Fruit fly (Drosophila melanogaster) whole organism, embryonic: ENCODE results near the gene CG2059.
A peak's percentile ranks its signal among the peaks of the same experiment; 100 is the strongest.

Source experiments
- Aef1 ChIP-seq: fragments of 200-800 bp; sonication (Bioruptor generic); IDR thresholded peaks from 3 replicates; pipeline ENCODE4 v1.3.6; 2022; ENCODE audit warnings: missing biosample characterization, missing genetic modification characterization
- CG11696 ChIP-seq: fragments of 200-800 bp; sonication (Bioruptor generic); IDR thresholded peaks from 2 replicates; pipeline ENCODE4 v1.3.6; 2022; ENCODE audit warnings: missing biosample characterization, missing genetic modification characterization
- CG12155 ChIP-seq: fragments of 200-800 bp; sonication (Bioruptor generic); optimal IDR thresholded peaks from 3 replicates; lab custom pipeline; 2016; ENCODE audit warnings: missing biosample characterization, missing genetic modification characterization
- CG12219 ChIP-seq: fragments of 200-800 bp; sonication (Bioruptor generic); optimal IDR thresholded peaks from 3 replicates; lab custom pipeline; 2018; ENCODE audit warnings: missing biosample characterization, mild to moderate bottlenecking, missing genetic modification characterization
- CG14860 ChIP-seq: fragments of 200-800 bp; sonication (Bioruptor generic); IDR thresholded peaks from 3 replicates; pipeline ENCODE4 v1.3.6; 2022; ENCODE audit warnings: missing biosample characterization, missing genetic modification characterization; ENCODE audit not compliant: partially characterized antibody
- CG15514 ChIP-seq: fragments of 200-800 bp; sonication (Bioruptor generic); optimal IDR thresholded peaks from 3 replicates; lab custom pipeline; 2017; ENCODE audit warnings: missing biosample characterization, missing genetic modification characterization, mild to moderate bottlenecking, moderate library complexity, missing genetic modification reagents
- CG15601 ChIP-seq: fragments of 200-800 bp; sonication (Bioruptor generic); optimal IDR thresholded peaks from 3 replicates; lab custom pipeline; 2019; ENCODE audit warnings: missing biosample characterization, mild to moderate bottlenecking, missing genetic modification characterization, moderate library complexity
- CG2712 ChIP-seq: fragments of 200-800 bp; optimal IDR thresholded peaks from 3 replicates; lab custom pipeline; 2019; ENCODE audit warnings: missing biosample characterization, mild to moderate bottlenecking, missing genetic modification characterization, moderate library complexity
- CG30431 ChIP-seq: fragments of 200-800 bp; sonication (Bioruptor generic); optimal IDR thresholded peaks from 2 replicates; lab custom pipeline; 2017; ENCODE audit warnings: missing biosample characterization, missing genetic modification characterization
- CG31365 ChIP-seq: fragments of 200-800 bp; sonication (Bioruptor generic); optimal IDR thresholded peaks from 2 replicates; lab custom pipeline; 2018; ENCODE audit warnings: missing biosample characterization, mild to moderate bottlenecking, missing genetic modification characterization
- CG34376 ChIP-seq: fragments of 200-800 bp; sonication (Bioruptor generic); optimal IDR thresholded peaks from 2 replicates; lab custom pipeline; 2018; ENCODE audit warnings: missing biosample characterization, mild to moderate bottlenecking, missing genetic modification characterization
- CG4730 ChIP-seq: fragments of 200-800 bp; sonication (Bioruptor generic); IDR thresholded peaks from 2 replicates; pipeline ENCODE4 v1.3.6; 2022; ENCODE audit warnings: missing biosample characterization, missing genetic modification characterization
- CG5180 ChIP-seq: fragments of 200-800 bp; sonication (Bioruptor generic); optimal IDR thresholded peaks from 3 replicates; lab custom pipeline; 2017; ENCODE audit warnings: missing biosample characterization, missing genetic modification characterization, mild to moderate bottlenecking, moderate library complexity, missing genetic modification reagents
- CG7271 ChIP-seq: fragments of 200-800 bp; sonication (Bioruptor generic); optimal IDR thresholded peaks from 2 replicates; lab custom pipeline; 2018; ENCODE audit warnings: missing biosample characterization, mild to moderate bottlenecking, missing genetic modification characterization, moderate library complexity
- CG7987 ChIP-seq: fragments of 200-800 bp; sonication (Bioruptor generic); optimal IDR thresholded peaks from 2 replicates; lab custom pipeline; 2018; ENCODE audit warnings: missing biosample characterization, mild to moderate bottlenecking, missing genetic modification characterization, moderate library complexity
- CG9876 ChIP-seq: fragments of 200-800 bp; sonication (Bioruptor generic); optimal IDR thresholded peaks from 2 replicates; lab custom pipeline; 2016; ENCODE audit warnings: missing biosample characterization, missing genetic modification characterization
- Camta ChIP-seq: fragments of 200-800 bp; sonication (Bioruptor generic); optimal IDR thresholded peaks from 2 replicates; lab custom pipeline; 2016; ENCODE audit warnings: missing biosample characterization, missing genetic modification characterization
- CkIIα-i1 ChIP-seq: fragments of 200-800 bp; sonication (Bioruptor generic); IDR thresholded peaks from 2 replicates; pipeline ENCODE4 v1.3.6; 2022; ENCODE audit warnings: missing biosample characterization, missing genetic modification characterization
- Dbx ChIP-seq: fragments of 200-800 bp; sonication (Bioruptor generic); IDR thresholded peaks from 3 replicates; pipeline ENCODE4 v1.3.6; 2022; ENCODE audit warnings: missing biosample characterization, missing genetic modification characterization
- Ets65A ChIP-seq: fragments of 200-800 bp; sonication (Bioruptor generic); peaks from one replicate; lab custom pipeline; 2016; ENCODE audit warnings: missing biosample characterization, missing genetic modification characterization
- HLH3B ChIP-seq: fragments of 200-800 bp; sonication (Bioruptor generic); IDR thresholded peaks from 2 replicates; pipeline ENCODE4 v1.3.6; 2022; ENCODE audit warnings: missing biosample characterization, missing genetic modification characterization
- Hr3 ChIP-seq: fragments of 200-800 bp; sonication (Bioruptor generic); optimal IDR thresholded peaks from 3 replicates; lab custom pipeline; 2016; ENCODE audit warnings: missing biosample characterization, missing genetic modification characterization
- Hr39 ChIP-seq: fragments of >200 bp; optimal IDR thresholded peaks from 2 replicates; lab custom pipeline; 2017
- Kr ChIP-seq: fragments of 200-800 bp; sonication (Bioruptor generic); optimal IDR thresholded peaks from 2 replicates; lab custom pipeline; 2017; ENCODE audit warnings: missing biosample characterization, mild to moderate bottlenecking, missing genetic modification characterization
- MTF-1 ChIP-seq: fragments of 200-800 bp; sonication (Bioruptor generic); optimal IDR thresholded peaks from 2 replicates; lab custom pipeline; 2018; ENCODE audit warnings: missing biosample characterization, mild to moderate bottlenecking, missing genetic modification characterization, borderline replicate concordance
- Six4 ChIP-seq: fragments of 200-800 bp; sonication (Bioruptor generic); optimal IDR thresholded peaks from 2 replicates; lab custom pipeline; 2016; ENCODE audit warnings: missing biosample characterization, missing genetic modification characterization
- TFAM ChIP-seq: fragments of 200-800 bp; sonication (Bioruptor generic); optimal IDR thresholded peaks from 2 replicates; lab custom pipeline; 2017; ENCODE audit warnings: missing biosample characterization, missing genetic modification characterization, inconsistent platforms
- ac ChIP-seq: fragments of 200-800 bp; sonication (Bioruptor generic); optimal IDR thresholded peaks from 3 replicates; lab custom pipeline; 2017; ENCODE audit warnings: missing biosample characterization, mild to moderate bottlenecking, missing genetic modification characterization
- bsh ChIP-seq, 2 experiments: fragments of 200-800 bp; sonication (Bioruptor generic); optimal IDR thresholded peaks; 2 replicates each; lab custom pipeline; 2017 to 2018; ENCODE audit warnings: mild to moderate bottlenecking in 2 of 2, missing biosample characterization in 2 of 2, missing genetic modification characterization in 2 of 2, moderate library complexity in 1 of 2
- chinmo ChIP-seq: fragments of 200-800 bp; sonication (Bioruptor generic); IDR thresholded peaks from 4 replicates; pipeline ENCODE4 v1.3.6; 2022; ENCODE audit warnings: missing biosample characterization, missing genetic modification characterization; ENCODE audit not compliant: partially characterized antibody
- chn ChIP-seq: fragments of 200-800 bp; sonication (Bioruptor generic); optimal IDR thresholded peaks from 2 replicates; lab custom pipeline; 2016; ENCODE audit warnings: missing biosample characterization, missing genetic modification characterization
- esg ChIP-seq: fragments of 200-800 bp; sonication (Bioruptor generic); conservative IDR thresholded peaks from 2 replicates; pipeline ENCODE4 v1.3.6; 2022; ENCODE audit warnings: missing biosample characterization, missing genetic modification characterization
- gce ChIP-seq: fragments of 200-800 bp; sonication (Bioruptor generic); IDR thresholded peaks from 3 replicates; pipeline ENCODE4 v1.3.6; 2022; ENCODE audit warnings: missing biosample characterization, missing genetic modification characterization
- gro ChIP-seq: fragments of 200-800 bp; sonication (Bioruptor generic); optimal IDR thresholded peaks from 2 replicates; lab custom pipeline; 2016; ENCODE audit warnings: missing biosample characterization, missing genetic modification characterization
- insv ChIP-seq, 2 experiments: fragments of 200-800 bp; sonication (Bioruptor generic); optimal IDR thresholded peaks; 3 replicates each; lab custom pipeline; 2016 to 2018; ENCODE audit warnings: missing biosample characterization in 2 of 2, missing genetic modification characterization in 2 of 2
- lmd ChIP-seq: fragments of 200-800 bp; sonication (Bioruptor generic); IDR thresholded peaks from 2 replicates; pipeline ENCODE4 v1.3.6; 2022; ENCODE audit warnings: missing biosample characterization, missing genetic modification characterization
- lov ChIP-seq, 2 experiments: fragments of 200-800 bp in 1 of 2; fragments of >200 bp in 1 of 2; sonication (Bioruptor generic) in 1 of 2; IDR thresholded peaks in 1 of 2; optimal IDR thresholded peaks in 1 of 2; 2 replicates in 1 of 2; 3 replicates in 1 of 2; pipeline versions ENCODE4 v1.3.6 to Lab custom; 2017 to 2022; ENCODE audit warnings: missing biosample characterization in 1 of 2, missing genetic modification characterization in 1 of 2
- mld ChIP-seq: fragments of 200-800 bp; sonication (Bioruptor generic); IDR thresholded peaks from 3 replicates; pipeline ENCODE4 v1.3.6; 2022; ENCODE audit warnings: missing biosample characterization, missing genetic modification characterization; ENCODE audit not compliant: partially characterized antibody
- nerfin-1 ChIP-seq: fragments of 200-800 bp; sonication (Bioruptor generic); optimal IDR thresholded peaks from 3 replicates; lab custom pipeline; 2019; ENCODE audit warnings: missing biosample characterization, mild to moderate bottlenecking, missing genetic modification characterization, moderate library complexity
- onecut ChIP-seq: fragments of 200-800 bp; sonication (Bioruptor generic); IDR thresholded peaks from 2 replicates; pipeline ENCODE4 v1.3.6; 2022; ENCODE audit warnings: missing biosample characterization, missing genetic modification characterization
- pho ChIP-seq: fragments of 200-800 bp; sonication (Bioruptor generic); optimal IDR thresholded peaks from 2 replicates; lab custom pipeline; 2016; ENCODE audit warnings: missing biosample characterization, missing genetic modification characterization
- sima ChIP-seq: fragments of 200-800 bp; sonication (Bioruptor generic); optimal IDR thresholded peaks from 2 replicates; lab custom pipeline; 2016; ENCODE audit warnings: missing biosample characterization, missing genetic modification characterization
- sob ChIP-seq: fragments of 200-800 bp; sonication (Bioruptor generic); IDR thresholded peaks from 2 replicates; pipeline ENCODE4 v1.3.6; 2022; ENCODE audit warnings: missing biosample characterization, missing genetic modification characterization
- sr ChIP-seq: fragments of 200-800 bp; sonication (Bioruptor generic); IDR thresholded peaks from 3 replicates; pipeline ENCODE4 v1.3.6; 2022; ENCODE audit warnings: missing biosample characterization, missing genetic modification characterization
- tin ChIP-seq: fragments of 200-800 bp; sonication (Bioruptor generic); optimal IDR thresholded peaks from 3 replicates; lab custom pipeline; 2016; ENCODE audit warnings: missing biosample characterization, missing genetic modification characterization
- tio ChIP-seq: fragments of 200-800 bp; sonication (Bioruptor generic); optimal IDR thresholded peaks from 2 replicates; lab custom pipeline; 2017; ENCODE audit warnings: missing biosample characterization, missing genetic modification characterization, inconsistent platforms
- tll ChIP-seq, 2 experiments: fragments of 200-800 bp in 1 of 2; fragments of >200 bp in 1 of 2; sonication (Bioruptor generic) in 1 of 2; optimal IDR thresholded peaks; 2 replicates each; lab custom pipeline; 2017 to 2019; ENCODE audit warnings: missing biosample characterization in 2 of 2, missing genetic modification characterization in 2 of 2, mild to moderate bottlenecking in 1 of 2, moderate library complexity in 1 of 2
- twi ChIP-seq: fragments of 200-800 bp; optimal IDR thresholded peaks from 2 replicates; lab custom pipeline; 2019; ENCODE audit warnings: missing biosample characterization, mild to moderate bottlenecking, missing genetic modification characterization, moderate library complexity
- yki ChIP-seq: fragments of >200 bp; optimal IDR thresholded peaks from 3 replicates; lab custom pipeline; 2018

Gene CG2059

DNA sequence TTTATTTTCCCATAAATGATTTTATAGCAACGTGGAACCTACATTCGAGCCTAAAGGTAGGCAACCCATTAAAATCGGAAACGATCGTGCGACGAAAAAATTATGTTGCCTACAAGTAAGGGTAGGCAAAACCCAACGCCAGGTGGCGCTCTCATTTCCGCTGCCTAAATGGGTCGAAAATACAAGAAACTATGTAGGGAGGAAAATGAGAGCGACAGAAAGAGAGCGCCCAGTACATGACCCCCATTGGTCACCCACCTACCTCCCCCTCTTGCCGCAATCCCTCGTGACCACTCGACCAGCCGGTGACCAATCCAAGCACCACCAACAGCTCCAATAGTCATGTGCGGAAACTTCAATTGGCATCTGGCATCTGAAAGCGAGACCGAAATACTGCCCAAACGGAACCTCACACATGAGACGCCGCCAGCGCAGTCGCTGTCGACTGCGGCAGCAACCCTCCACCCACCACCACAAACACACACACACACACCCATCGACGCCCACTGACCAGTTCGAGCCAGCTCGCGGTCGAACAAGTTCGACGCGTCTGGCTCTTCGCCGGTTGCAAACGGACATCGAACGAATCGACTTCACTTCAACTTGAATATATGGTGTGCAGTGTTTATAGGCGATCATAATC, 44.1 kb upstream of the CG2059 start (continued):
- peak; percentile 69 for TF ChIP-seq Hr3 (GFP tag; lab: Kevin White, UChicago)
- TF ChIP-seq CG15514: peak; percentile 70
- TF ChIP-seq CG14860 (GFP tag; lab: Robert Waterston, UW): no peak
- TF ChIP-seq chn: peak; percentile 77
- TF ChIP-seq CG11696: peak; percentile 46; the same call in 1 of the 2 replicates
- no peak for TF ChIP-seq Hr39 (lab: Kevin White, UChicago)
- peak; percentile 54 for TF ChIP-seq Six4 (GFP tag; lab: Kevin White, UChicago)
- TF ChIP-seq pho (GFP tag; lab: Kevin White, UChicago): peak; percentile 31
- peak in 1 of 2 experiments; percentile 78 for TF ChIP-seq bsh (GFP tag; optimal IDR thresholded peaks at IDR 0.05; lab: Kevin White, UChicago)
- TF ChIP-seq sob (GFP tag; lab: Robert Waterston, UW): peak; percentile 87
- TF ChIP-seq CG7987 (GFP tag; lab: Kevin White, UChicago): peak; percentile 92
- TF ChIP-seq CG2712 (tag; lab: Kevin White, UChicago): peak; percentile 68
- TF ChIP-seq lmd (GFP tag; lab: Robert Waterston, UW): peak; percentile 67
- TF ChIP-seq CkIIα-i1 (GFP tag; lab: Robert Waterston, UW): peak; percentile 25; the same call in 1 of the 2 replicates
- TF ChIP-seq yki (lab: Kevin White, UChicago): peak; percentile 3
- TF ChIP-seq Ets65A (GFP tag; lab: Kevin White, UChicago): peak; percentile 99
- TF ChIP-seq esg: no peak
- TF ChIP-seq TFAM: peak; percentile 57
- TF ChIP-seq CG31365 (tag; lab: Kevin White, UChicago): peak; percentile 67
- TF ChIP-seq CG15601 (tag; lab: Kevin White, UChicago): peak; percentile 74
- peak; percentile 78 for TF ChIP-seq Dbx (GFP tag; lab: Robert Waterston, UW)
- TF ChIP-seq Camta (GFP tag; lab: Kevin White, UChicago): peak; percentile 79
- TF ChIP-seq CG4730 (GFP tag; lab: Robert Waterston, UW): peak; percentile 41; the same call in 1 of the 2 replicates
- TF ChIP-seq MTF-1: peak; percentile 95
- peak; percentile 32 for TF ChIP-seq CG12155
- peak; percentile 81 for TF ChIP-seq tin (GFP tag; lab: Kevin White, UChicago)
- peak; percentile 52 for TF ChIP-seq sima (GFP tag; lab: Kevin White, UChicago)
- peak; percentile 54 for TF ChIP-seq Aef1 (GFP tag; lab: Robert Waterston, UW)
- TF ChIP-seq insv (GFP tag; optimal IDR thresholded peaks at IDR 0.05; lab: Kevin White, UChicago): peak in 1 of 2 experiments; percentile 85
- peak; percentile 72 for TF ChIP-seq ac (GFP tag; lab: Kevin White, UChicago)
- TF ChIP-seq HLH3B: peak; percentile 73
- TF ChIP-seq chinmo (GFP tag; lab: Robert Waterston, UW): no peak
- peak; percentile 96 for TF ChIP-seq CG5180 (GFP tag; lab: Kevin White, UChicago)
- peak; percentile 67 for TF ChIP-seq CG12219 (GFP tag; lab: Kevin White, UChicago)
- peak; percentile 73 for TF ChIP-seq twi (tag; lab: Kevin White, UChicago)
- TF ChIP-seq CG34376 (GFP tag; lab: Kevin White, UChicago): peak; percentile 60
- peak; percentile 69 for TF ChIP-seq tio (GFP tag; lab: Kevin White, UChicago)
- TF ChIP-seq lov (optimal IDR thresholded peaks at IDR 0.05; lab: Kevin White, UChicago): no peak
- peak; percentile 94 for TF ChIP-seq lov (GFP tag; IDR thresholded peaks at IDR 0.05; lab: Robert Waterston, UW)
- TF ChIP-seq CG9876 (GFP tag; lab: Kevin White, UChicago): peak; percentile 91
- no peak for TF ChIP-seq tll (GFP tag; optimal IDR thresholded peaks at IDR 0.05; lab: Kevin White, UChicago)
- TF ChIP-seq nerfin-1: peak; percentile 76
- peak; percentile 74; the same call in 2 of the 3 replicates for TF ChIP-seq gce (GFP tag; lab: Robert Waterston, UW)
- no peak for TF ChIP-seq gro (GFP tag; lab: Kevin White, UChicago)
- TF ChIP-seq CG7271 (tag; lab: Kevin White, UChicago): peak; percentile 91
- peak; percentile 78 for TF ChIP-seq Kr (GFP tag; lab: Kevin White, UChicago)
- peak; percentile 89 for TF ChIP-seq onecut (GFP tag; lab: Robert Waterston, UW)
- no peak for TF ChIP-seq mld
- peak; percentile 65; the same call in 2 of the 3 replicates for TF ChIP-seq sr
- TF ChIP-seq CG30431: peak; percentile 85
